Worm (Caenorhabditis elegans): ENCODE measurements around the gene sfxn-1.3.

DNA sequence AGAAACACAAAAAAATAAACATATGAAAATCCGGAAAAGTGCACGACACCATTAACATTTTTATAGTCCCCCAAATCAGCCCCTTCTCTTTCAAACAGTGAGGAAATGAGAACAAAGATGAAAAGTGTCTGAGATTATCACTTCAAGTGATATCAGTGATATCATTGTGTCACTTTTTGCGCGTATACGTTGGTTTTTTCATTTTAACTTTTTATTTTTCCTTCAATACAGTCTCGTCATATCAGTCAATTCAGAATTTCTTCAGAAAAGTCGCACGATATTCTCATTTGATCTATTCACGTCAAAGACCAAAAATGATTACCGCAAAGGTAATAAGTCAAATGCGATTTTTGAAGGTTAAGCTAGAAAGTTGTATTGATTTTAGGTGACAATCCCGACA, 21.9 kb upstream of the sfxn-1.3 start, which contains the start of gene twk-34:
- TF ChIP-seq rnt-1 (tag; optimal IDR thresholded peaks at IDR 0.05) (no peak), nhr-11 (tag; optimal IDR thresholded peaks at IDR 0.05) (no peak), nhr-28 (tag; optimal IDR thresholded peaks at IDR 0.05) (no peak), sup-37 (GFP tag; optimal IDR thresholded peaks at IDR 0.05) (no peak), nhr-237 (tag; optimal IDR thresholded peaks at IDR 0.05) (no peak)
